Worm (Caenorhabditis elegans) whole organism, young adult: Measurements from ENCODE around the gene aakg-5.

Source experiments
- B0019.2 ChIP-seq: fragments of 200-800 bp; sonication (Bioruptor generic); conservative IDR thresholded peaks from 2 replicates; pipeline ENCODE4 v1.3.6; 2022; ENCODE audit warnings: missing genetic modification reagents, missing genetic modification characterization, missing compliant biosample characterization
- B0035.1 ChIP-seq: sonication (generic microtip); optimal IDR thresholded peaks from 2 replicates; lab custom pipeline; 2016; ENCODE audit warnings: missing genetic modification characterization, mild to moderate bottlenecking, missing compliant biosample characterization, missing genotype, missing genetic modification reagents
- C17E4.6 ChIP-seq: fragments of 200-800 bp; sonication (Bioruptor generic); IDR thresholded peaks from 2 replicates; pipeline ENCODE4 v1.3.6; 2022; ENCODE audit warnings: missing genetic modification reagents, missing genetic modification characterization, missing compliant biosample characterization
- F10E7.11 ChIP-seq: sonication (generic microtip); optimal IDR thresholded peaks from 2 replicates; lab custom pipeline; 2017; ENCODE audit warnings: mild to moderate bottlenecking, missing genetic modification characterization, moderate library complexity, missing compliant biosample characterization
- F37B4.10 ChIP-seq: fragments of 200-800 bp; sonication (Bioruptor generic); IDR thresholded peaks from 2 replicates; pipeline ENCODE4 v1.3.6; 2022; ENCODE audit warnings: missing genetic modification characterization, missing compliant biosample characterization
- F49E8.2 ChIP-seq: sonication (generic microtip); optimal IDR thresholded peaks from 3 replicates; lab custom pipeline; 2017; ENCODE audit warnings: missing genetic modification characterization, mild to moderate bottlenecking, missing compliant biosample characterization, antibody characterized with exemption, moderate library complexity; ENCODE audit not compliant: insufficient read depth
- K11D2.4 ChIP-seq: fragments of 200-800 bp; sonication (Bioruptor generic); IDR thresholded peaks from 2 replicates; pipeline ENCODE4 v1.3.6; 2022; ENCODE audit warnings: missing genetic modification reagents, missing genetic modification characterization, missing compliant biosample characterization
- K12H6.12 ChIP-seq: fragments of 200-800 bp; sonication (Bioruptor generic); optimal IDR thresholded peaks from 2 replicates; lab custom pipeline; 2018; ENCODE audit warnings: mild to moderate bottlenecking, missing genetic modification characterization, missing compliant biosample characterization
- Y53G8AR.9 ChIP-seq: fragments of 200-800 bp; sonication (Bioruptor generic); conservative IDR thresholded peaks from 2 replicates; pipeline ENCODE4 v1.3.6; 2022; ENCODE audit warnings: missing genetic modification reagents, missing genetic modification characterization, missing compliant biosample characterization
- Y67H2A.10 ChIP-seq: fragments of 200-800 bp; sonication (Bioruptor generic); conservative IDR thresholded peaks from 2 replicates; pipeline ENCODE4 v1.3.6; 2022; ENCODE audit warnings: missing genetic modification reagents, missing genetic modification characterization, missing compliant biosample characterization
- ama-1 ChIP-seq, 3 experiments: fragments of 150-350 bp in 1 of 3; sonication (generic microtip) in 2 of 3; optimal IDR thresholded peaks; 2 replicates each; lab custom pipeline; 2014 to 2018; ENCODE audit warnings: missing biosample characterization in 2 of 3, missing genetic modification characterization in 2 of 3, missing genetic modification reagents in 2 of 3
- athp-1 ChIP-seq: sonication (generic microtip); optimal IDR thresholded peaks from 2 replicates; lab custom pipeline; 2017; ENCODE audit warnings: mild to moderate bottlenecking, missing genetic modification characterization, missing compliant biosample characterization
- attf-5 ChIP-seq: fragments of 200-800 bp; sonication (Bioruptor generic); optimal IDR thresholded peaks from 2 replicates; lab custom pipeline; 2018; ENCODE audit warnings: mild to moderate bottlenecking, missing genetic modification characterization, missing compliant biosample characterization
- cebp-1 ChIP-seq, 2 experiments: fragments of 200-800 bp in 1 of 2; sonication (Bioruptor generic) in 1 of 2; sonication (generic microtip) in 1 of 2; IDR thresholded peaks in 1 of 2; optimal IDR thresholded peaks in 1 of 2; 2 replicates each; pipeline versions ENCODE4 v1.3.6 to Lab custom; 2017 to 2022; ENCODE audit warnings: missing compliant biosample characterization in 2 of 2, missing genetic modification characterization in 2 of 2, mild to moderate bottlenecking in 1 of 2, missing genetic modification reagents in 1 of 2, moderate library complexity in 1 of 2
- chd-7 ChIP-seq: sonication (generic microtip); optimal IDR thresholded peaks from 2 replicates; lab custom pipeline; 2016; ENCODE audit warnings: mild to moderate bottlenecking, missing genetic modification characterization, moderate library complexity, missing compliant biosample characterization
- die-1 ChIP-seq: sonication (generic microtip); optimal IDR thresholded peaks from 2 replicates; lab custom pipeline; 2016; ENCODE audit warnings: missing genotype, mild to moderate bottlenecking, missing genetic modification characterization, missing compliant biosample characterization
- egl-18 ChIP-seq: fragments of 200-800 bp; sonication (Bioruptor generic); IDR thresholded peaks from 2 replicates; pipeline ENCODE4 v1.3.6; 2022; ENCODE audit warnings: missing genetic modification reagents, missing genetic modification characterization, missing compliant biosample characterization
- ekl-4 ChIP-seq: fragments of 200-800 bp; sonication (Bioruptor generic); IDR thresholded peaks from 2 replicates; pipeline ENCODE4 v1.3.6; 2022; ENCODE audit warnings: missing genetic modification reagents, missing genetic modification characterization, missing compliant biosample characterization
- fkh-3 ChIP-seq: sonication (generic microtip); optimal IDR thresholded peaks from 2 replicates; lab custom pipeline; 2016; ENCODE audit warnings: mild to moderate bottlenecking, missing genetic modification characterization, missing compliant biosample characterization
- hlh-12 ChIP-seq: sonication (generic microtip); optimal IDR thresholded peaks from 2 replicates; lab custom pipeline; 2016; ENCODE audit warnings: missing genetic modification characterization, missing compliant biosample characterization
- hlh-26 ChIP-seq: fragments of 200-800 bp; sonication (Bioruptor generic); conservative IDR thresholded peaks from 2 replicates; pipeline ENCODE4 v1.3.6; 2022; ENCODE audit warnings: missing genetic modification reagents, missing genetic modification characterization, missing compliant biosample characterization
- lin-26 ChIP-seq: fragments of 200-800 bp; sonication (Bioruptor generic); IDR thresholded peaks from 2 replicates; pipeline ENCODE4 v1.3.6; 2022; ENCODE audit warnings: missing genetic modification reagents, missing genetic modification characterization, missing compliant biosample characterization
- lin-35 ChIP-seq, 3 experiments: fragments of 150-350 bp in 2 of 3; sonication (generic microtip) in 1 of 3; optimal IDR thresholded peaks; 2 replicates each; lab custom pipeline; 2014 to 2018; ENCODE audit warnings: missing biosample characterization in 3 of 3, missing genetic modification characterization in 3 of 3, missing genetic modification reagents in 3 of 3
- lsl-1 ChIP-seq: fragments of 200-800 bp; sonication (Bioruptor generic); optimal IDR thresholded peaks from 2 replicates; lab custom pipeline; 2018; ENCODE audit warnings: mild to moderate bottlenecking, missing genetic modification characterization, moderate library complexity, missing compliant biosample characterization
- madf-3 ChIP-seq: fragments of 200-800 bp; sonication (Bioruptor generic); IDR thresholded peaks from 2 replicates; pipeline ENCODE4 v1.3.6; 2022; ENCODE audit warnings: missing genetic modification reagents, missing genetic modification characterization, missing compliant biosample characterization
- mcd-1 ChIP-seq: fragments of 200-800 bp; sonication (Bioruptor generic); IDR thresholded peaks from 2 replicates; pipeline ENCODE4 v1.3.6; 2022; ENCODE audit warnings: missing genetic modification reagents, missing genetic modification characterization, missing compliant biosample characterization
- mel-28 ChIP-seq: sonication (generic microtip); optimal IDR thresholded peaks from 2 replicates; lab custom pipeline; 2016; ENCODE audit warnings: borderline replicate concordance, mild to moderate bottlenecking, missing genetic modification characterization, missing compliant biosample characterization
- nfya-1 ChIP-seq: sonication (generic microtip); optimal IDR thresholded peaks from 2 replicates; lab custom pipeline; 2017; ENCODE audit warnings: antibody characterized with exemption, missing compliant biosample characterization, missing genetic modification characterization, borderline replicate concordance; ENCODE audit not compliant: insufficient read depth
- nhr-90 ChIP-seq: sonication (generic microtip); optimal IDR thresholded peaks from 2 replicates; lab custom pipeline; 2016; ENCODE audit warnings: missing genotype, mild to moderate bottlenecking, missing genetic modification characterization, missing compliant biosample characterization
- pbrm-1 ChIP-seq: fragments of 200-800 bp; sonication (Bioruptor generic); IDR thresholded peaks from 2 replicates; pipeline ENCODE4 v1.3.6; 2022; ENCODE audit warnings: missing genetic modification reagents, missing genetic modification characterization, missing compliant biosample characterization
- rcor-1 ChIP-seq: fragments of 200-800 bp; sonication (Bioruptor generic); IDR thresholded peaks from 2 replicates; pipeline ENCODE4 v1.3.6; 2022; ENCODE audit warnings: missing genetic modification reagents, missing genetic modification characterization, missing compliant biosample characterization
- sea-2 ChIP-seq: fragments of 200-800 bp; sonication (Bioruptor generic); IDR thresholded peaks from 2 replicates; pipeline ENCODE4 v1.3.6; 2022; ENCODE audit warnings: missing genetic modification characterization, missing compliant biosample characterization
- snpc-1.1 ChIP-seq: sonication (generic microtip); optimal IDR thresholded peaks from 2 replicates; lab custom pipeline; 2017; ENCODE audit warnings: missing genetic modification characterization, mild to moderate bottlenecking, missing compliant biosample characterization, antibody characterized with exemption, moderate library complexity, missing genotype, missing genetic modification reagents; ENCODE audit not compliant: insufficient read depth
- snpc-1.3 ChIP-seq: sonication (generic microtip); optimal IDR thresholded peaks from 2 replicates; lab custom pipeline; 2017; ENCODE audit warnings: missing genetic modification characterization, mild to moderate bottlenecking, missing compliant biosample characterization, antibody characterized with exemption, moderate library complexity, missing genotype, missing genetic modification reagents; ENCODE audit not compliant: insufficient read depth
- snpc-3.4 ChIP-seq: sonication (generic microtip); optimal IDR thresholded peaks from 2 replicates; lab custom pipeline; 2017; ENCODE audit warnings: missing genetic modification characterization, mild to moderate bottlenecking, missing compliant biosample characterization, antibody characterized with exemption, moderate library complexity, missing genotype, missing genetic modification reagents
- sptf-2 ChIP-seq: fragments of 200-800 bp; sonication (Bioruptor generic); optimal IDR thresholded peaks from 2 replicates; lab custom pipeline; 2018; ENCODE audit warnings: mild to moderate bottlenecking, missing genetic modification characterization, missing compliant biosample characterization
- tbp1 ChIP-seq: fragments of 200-800 bp; sonication (Bioruptor generic); optimal IDR thresholded peaks from 2 replicates; lab custom pipeline; 2018; ENCODE audit warnings: mild to moderate bottlenecking, missing genetic modification characterization, missing compliant biosample characterization
- tbx-9 ChIP-seq: sonication (generic microtip); optimal IDR thresholded peaks from 2 replicates; lab custom pipeline; 2016; ENCODE audit warnings: borderline replicate concordance, missing genetic modification characterization, inconsistent platforms, missing compliant biosample characterization
- xnd-1 ChIP-seq: sonication (generic microtip); optimal IDR thresholded peaks from 2 replicates; lab custom pipeline; 2016; ENCODE audit warnings: missing genotype, missing genetic modification reagents, missing genetic modification characterization, missing compliant biosample characterization
- zim-3 ChIP-seq: sonication (generic microtip); optimal IDR thresholded peaks from 2 replicates; lab custom pipeline; 2017; ENCODE audit warnings: mild to moderate bottlenecking, missing genetic modification characterization, moderate library complexity, missing compliant biosample characterization
- ztf-18 ChIP-seq: sonication (generic microtip); optimal IDR thresholded peaks from 2 replicates; lab custom pipeline; 2016; ENCODE audit warnings: missing genotype, mild to moderate bottlenecking, missing genetic modification characterization, missing compliant biosample characterization
- ztf-25 ChIP-seq: fragments of 200-800 bp; sonication (Bioruptor generic); IDR thresholded peaks from 2 replicates; pipeline ENCODE4 v1.3.6; 2022; ENCODE audit warnings: missing genetic modification reagents, missing genetic modification characterization, missing compliant biosample characterization
- ztf-26 ChIP-seq: sonication (generic microtip); optimal IDR thresholded peaks from 2 replicates; lab custom pipeline; 2017; ENCODE audit warnings: missing genetic modification characterization, missing compliant biosample characterization

Gene aakg-5

DNA sequence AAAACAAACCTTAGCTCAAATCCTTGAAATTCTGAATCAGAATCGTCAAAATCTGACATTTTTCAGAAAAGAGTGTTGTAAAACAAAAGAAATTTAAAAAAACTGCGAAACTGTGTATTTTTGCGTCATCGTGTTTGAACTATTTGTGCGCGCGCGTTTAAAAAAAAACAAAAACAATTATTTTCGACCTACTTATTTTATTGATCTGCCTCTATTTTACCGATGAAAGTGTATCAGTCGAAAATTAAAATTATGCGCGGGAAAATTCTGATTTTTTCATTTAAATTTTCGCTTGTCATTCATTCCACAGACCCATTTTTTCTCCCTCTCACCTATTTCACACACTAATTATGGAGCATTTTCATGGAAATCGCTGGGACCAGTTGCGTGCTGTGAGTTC lies 36.0 kb downstream of the aakg-5 start, which contains the start of the genes C05C10.7 and C05C10.5 (continued):
- TF ChIP-seq chd-7 (tag; lab: Kevin White, UChicago): no peak
- peak; percentile 46; the same call in 1 of the 2 replicates for TF ChIP-seq rcor-1 (GFP tag; lab: Robert Waterston, UW)
- TF ChIP-seq sea-2: no peak
- TF ChIP-seq athp-1 (tag; lab: Kevin White, UChicago): peak; percentile 69
- peak; percentile 44 for TF ChIP-seq snpc-1.3 (tag; lab: Kevin White, UChicago)
- TF ChIP-seq C17E4.6 (GFP tag; lab: Robert Waterston, UW): peak; percentile 53
- peak in 1 of 3 experiments; percentile 57 for TF ChIP-seq lin-35 (GFP tag; optimal IDR thresholded peaks at IDR 0.05; lab: Kevin White, UChicago)
- TF ChIP-seq hlh-12 (tag; lab: Kevin White, UChicago): no peak
- no peak for TF ChIP-seq snpc-1.1
- TF ChIP-seq lin-26 (GFP tag; lab: Robert Waterston, UW): no peak
- TF ChIP-seq Y67H2A.10 (GFP tag; lab: Robert Waterston, UW): no peak
- 0 out of 2 replicates have a peak, but pooled peaks have one; percentile 38 for TF ChIP-seq Y53G8AR.9
- no peak for TF ChIP-seq mel-28 (tag; lab: Kevin White, UChicago)
- TF ChIP-seq egl-18 (GFP tag; lab: Robert Waterston, UW): no peak
- TF ChIP-seq B0019.2 (GFP tag; lab: Robert Waterston, UW): peak; percentile 86
- no peak for TF ChIP-seq ztf-26 (tag; lab: Kevin White, UChicago)
- no peak for TF ChIP-seq F49E8.2 (tag; lab: Kevin White, UChicago)
- TF ChIP-seq cebp-1 (GFP tag; IDR thresholded peaks at IDR 0.05; lab: Robert Waterston, UW): no peak
- TF ChIP-seq cebp-1 (tag; optimal IDR thresholded peaks at IDR 0.05; lab: Kevin White, UChicago): no peak
- peak; percentile 88 for TF ChIP-seq snpc-3.4 (tag; lab: Kevin White, UChicago)
- no peak for TF ChIP-seq nfya-1 (tag; lab: Kevin White, UChicago)
- TF ChIP-seq ama-1 (optimal IDR thresholded peaks at IDR 0.05; lab: Kevin White, UChicago): no peak
- TF ChIP-seq ama-1 (GFP tag; optimal IDR thresholded peaks at IDR 0.05; lab: Kevin White, UChicago): no peak
- TF ChIP-seq zim-3 (tag; lab: Kevin White, UChicago): no peak
- TF ChIP-seq sptf-2 (GFP tag; lab: Kevin White, UChicago): no peak
- no peak for TF ChIP-seq B0035.1 (tag; lab: Kevin White, UChicago)
- no peak for TF ChIP-seq ztf-18
- TF ChIP-seq F10E7.11 (tag; lab: Kevin White, UChicago): no peak
- TF ChIP-seq xnd-1 (tag; lab: Kevin White, UChicago): peak; percentile 86
- TF ChIP-seq K11D2.4 (GFP tag; lab: Robert Waterston, UW): no peak
- peak; percentile 78 for TF ChIP-seq lsl-1 (GFP tag; lab: Kevin White, UChicago)
- peak; percentile 75 for TF ChIP-seq madf-3 (GFP tag; lab: Robert Waterston, UW)
- no peak for TF ChIP-seq pbrm-1 (GFP tag; lab: Robert Waterston, UW)
- TF ChIP-seq die-1 (tag; lab: Kevin White, UChicago): no peak
- TF ChIP-seq K12H6.12 (tag; lab: Kevin White, UChicago): no peak
- no peak for TF ChIP-seq hlh-26 (GFP tag; lab: Robert Waterston, UW)
- peak; percentile 13; the same call in 1 of the 2 replicates for TF ChIP-seq mcd-1 (GFP tag; lab: Robert Waterston, UW)
- no peak for TF ChIP-seq ztf-25
- peak; percentile 42 for TF ChIP-seq tbp1 (GFP tag; lab: Kevin White, UChicago)
- TF ChIP-seq tbx-9: no peak
- TF ChIP-seq nhr-90 (tag; lab: Kevin White, UChicago): no peak
- TF ChIP-seq fkh-3 (tag; lab: Kevin White, UChicago): no peak
- TF ChIP-seq attf-5: no peak
- TF ChIP-seq ekl-4 (GFP tag; lab: Robert Waterston, UW): peak; percentile 78
- TF ChIP-seq F37B4.10 (GFP tag; lab: Robert Waterston, UW): no peak
- TF ChIP-seq, all 124 proteins: peak for 31
